Fruit fly (Drosophila melanogaster): ENCODE measurements around the gene CG31268.
A peak's percentile ranks its signal among the peaks of the same experiment; 100 is the strongest.

CG31268 gene

dm6 chr3R:17053415-17054177, 22.0 kb downstream of the CG31268 start, which contains the start of gene Dad:
Dad (plus strand) TSS chr3R:17054007.
- TF ChIP-seq foxo (GFP tag; optimal IDR thresholded peaks at IDR 0.05) (peak in 1 of 2 experiments; percentile 71), tai (GFP tag; optimal IDR thresholded peaks at IDR 0.05) (peak; percentile 55), Sp1 (GFP tag; optimal IDR thresholded peaks at IDR 0.05) (peak; percentile 34), Dif (GFP tag; optimal IDR thresholded peaks at IDR 0.05; ENCODE audit: partially characterized antibody) (peak; percentile 66), OdsH (GFP tag; optimal IDR thresholded peaks at IDR 0.05) (peak; percentile 49), h (GFP tag; optimal IDR thresholded peaks at IDR 0.05) (peak; percentile 83), CG32264 (GFP tag; optimal IDR thresholded peaks at IDR 0.05) (peak; percentile 1), Hnf4 (GFP tag; optimal IDR thresholded peaks at IDR 0.05) (peak; percentile 48), Hr83 (GFP tag; optimal IDR thresholded peaks at IDR 0.05; ENCODE audit: poor library complexity, severe bottlenecking) (peak; percentile 51), br (GFP tag; optimal IDR thresholded peaks at IDR 0.05) (peak; percentile 75), brk (GFP tag; optimal IDR thresholded peaks at IDR 0.05) (peak; percentile 64), ey (GFP tag; optimal IDR thresholded peaks at IDR 0.05) (peak; percentile 49), dl (GFP tag; optimal IDR thresholded peaks at IDR 0.05; ENCODE audit: insufficient read depth in 1 of 2, partially characterized antibody in 2 of 2) (peak; percentile 53 to 70), CrebA (GFP tag; optimal IDR thresholded peaks at IDR 0.05; ENCODE audit: borderline replicate concordance) (peak; percentile 8), fru (GFP tag; optimal IDR thresholded peaks at IDR 0.05) (peak; percentile 69), usp (GFP tag; optimal IDR thresholded peaks at IDR 0.05) (no peak), rgr (GFP tag; optimal IDR thresholded peaks at IDR 0.05) (peak; percentile 78), Vsx2 (GFP tag; optimal IDR thresholded peaks at IDR 0.05; ENCODE audit: partially characterized antibody) (peak; percentile 20), psq (GFP tag; optimal IDR thresholded peaks at IDR 0.05) (no peak), sage (GFP tag; optimal IDR thresholded peaks at IDR 0.05) (peak; percentile 49), N (GFP tag; optimal IDR thresholded peaks at IDR 0.05) (no peak), GATAd (GFP tag; optimal IDR thresholded peaks at IDR 0.05) (no peak), Hr78 (GFP tag; optimal IDR thresholded peaks at IDR 0.05) (no peak), HLH106 (tag; optimal IDR thresholded peaks at IDR 0.05) (peak; percentile 55), Rel (GFP tag; optimal IDR thresholded peaks at IDR 0.05) (peak; percentile 10), Rel (tag; optimal IDR thresholded peaks at IDR 0.05) (peak; percentile 8)

- TF ChIP-seq CG32264 (GFP tag; optimal IDR thresholded peaks at IDR 0.05) = no peak
- no peak for TF ChIP-seq GATAd (GFP tag; optimal IDR thresholded peaks at IDR 0.05)
- TF ChIP-seq h (GFP tag; optimal IDR thresholded peaks at IDR 0.05) = no peak
- no peak for TF ChIP-seq br (GFP tag; optimal IDR thresholded peaks at IDR 0.05)
- no peak for TF ChIP-seq dmrt93B (GFP tag; optimal IDR thresholded peaks at IDR 0.05)
- no peak for TF ChIP-seq fru (GFP tag; optimal IDR thresholded peaks at IDR 0.05)
- TF ChIP-seq sv (GFP tag; optimal IDR thresholded peaks at IDR 0.05) = no peak
- no peak for TF ChIP-seq brk (GFP tag; optimal IDR thresholded peaks at IDR 0.05)
- TF ChIP-seq N (GFP tag; optimal IDR thresholded peaks at IDR 0.05) = no peak
- TF ChIP-seq Mio (GFP tag; optimal IDR thresholded peaks at IDR 0.05) = no peak
- TF ChIP-seq Dfd (GFP tag; optimal IDR thresholded peaks at IDR 0.05) = no peak
- no peak for TF ChIP-seq Myc (optimal IDR thresholded peaks at IDR 0.05)
- no peak for TF ChIP-seq tai (GFP tag; optimal IDR thresholded peaks at IDR 0.05)
- no peak for TF ChIP-seq rgr (GFP tag; optimal IDR thresholded peaks at IDR 0.05)
- no peak for TF ChIP-seq woc (GFP tag; optimal IDR thresholded peaks at IDR 0.05)
- no peak for TF ChIP-seq OdsH (GFP tag; optimal IDR thresholded peaks at IDR 0.05)
- no peak for TF ChIP-seq dl (GFP tag; optimal IDR thresholded peaks at IDR 0.05; ENCODE audit: insufficient read depth in 1 of 2, partially characterized antibody in 2 of 2)
- TF ChIP-seq psq (GFP tag; optimal IDR thresholded peaks at IDR 0.05) = no peak
- TF ChIP-seq Hr78 (GFP tag; optimal IDR thresholded peaks at IDR 0.05) = no peak
Measured at dm6 chr3R:17054528-17054927, 22.9 kb downstream of the CG31268 start.

- peak; percentile 76 for TF ChIP-seq Rel (GFP tag; optimal IDR thresholded peaks at IDR 0.05)
- peak; percentile 23 for TF ChIP-seq Rel (tag; optimal IDR thresholded peaks at IDR 0.05)
- TF ChIP-seq brk (GFP tag; optimal IDR thresholded peaks at IDR 0.05) = peak; percentile 94
- TF ChIP-seq rgr (GFP tag; optimal IDR thresholded peaks at IDR 0.05) = peak; percentile 27
- no peak for TF ChIP-seq Dfd (GFP tag; optimal IDR thresholded peaks at IDR 0.05)
- no peak for TF ChIP-seq HLH106 (tag; optimal IDR thresholded peaks at IDR 0.05)
- peak; percentile 2 to 25 for TF ChIP-seq foxo (GFP tag; optimal IDR thresholded peaks at IDR 0.05)
- no peak for TF ChIP-seq Hnf4 (GFP tag; optimal IDR thresholded peaks at IDR 0.05)
- peak; percentile 78 for TF ChIP-seq Vsx2 (GFP tag; optimal IDR thresholded peaks at IDR 0.05; ENCODE audit: partially characterized antibody)
- TF ChIP-seq psq (GFP tag; optimal IDR thresholded peaks at IDR 0.05) = peak; percentile 56
- peak; percentile 64 for TF ChIP-seq Dif (GFP tag; optimal IDR thresholded peaks at IDR 0.05; ENCODE audit: partially characterized antibody)
- TF ChIP-seq CrebA (GFP tag; optimal IDR thresholded peaks at IDR 0.05; ENCODE audit: borderline replicate concordance) = peak; percentile 50
- TF ChIP-seq tai (GFP tag; optimal IDR thresholded peaks at IDR 0.05) = no peak
- peak; percentile 45 for TF ChIP-seq OdsH (GFP tag; optimal IDR thresholded peaks at IDR 0.05)
- peak; percentile 8 for TF ChIP-seq Jra (GFP tag; optimal IDR thresholded peaks at IDR 0.05)
- peak; percentile 33 for TF ChIP-seq br (GFP tag; optimal IDR thresholded peaks at IDR 0.05)
- TF ChIP-seq jim (GFP tag; optimal IDR thresholded peaks at IDR 0.05) = peak; percentile 82
- peak; percentile 52 for TF ChIP-seq Hr83 (GFP tag; optimal IDR thresholded peaks at IDR 0.05; ENCODE audit: poor library complexity, severe bottlenecking)
- TF ChIP-seq woc (GFP tag; optimal IDR thresholded peaks at IDR 0.05) = no peak
- peak; percentile 26 to 31 for TF ChIP-seq dl (GFP tag; optimal IDR thresholded peaks at IDR 0.05; ENCODE audit: insufficient read depth in 1 of 2, partially characterized antibody in 2 of 2)
- peak; percentile 48 for TF ChIP-seq Sp1 (GFP tag; optimal IDR thresholded peaks at IDR 0.05)
- TF ChIP-seq N (GFP tag; optimal IDR thresholded peaks at IDR 0.05) = peak; percentile 84
- TF ChIP-seq lola (GFP tag; optimal IDR thresholded peaks at IDR 0.05) = no peak
- TF ChIP-seq pan (optimal IDR thresholded peaks at IDR 0.05) = no peak
- peak; percentile 60 for TF ChIP-seq Abd-B (GFP tag; optimal IDR thresholded peaks at IDR 0.05)
- TF ChIP-seq sv (GFP tag; optimal IDR thresholded peaks at IDR 0.05) = no peak
- TF ChIP-seq dmrt93B (GFP tag; optimal IDR thresholded peaks at IDR 0.05) = no peak
- no peak for TF ChIP-seq CG9705 (GFP tag; optimal IDR thresholded peaks at IDR 0.05)
Measured at dm6 chr3R:17056183-17056904, 24.7 kb downstream of the CG31268 start.

Data from whole organism, wandering third instar larva.